Fruit fly (Drosophila melanogaster): ENCODE data around the gene LysE.

The LysE gene

dm6 chr3L:1258547-1258946 lies 45.9 kb downstream of the LysE start (continued):
- TF ChIP-seq CG17385 (GFP tag; optimal IDR thresholded peaks at IDR 0.05) (peak; percentile 15), gcm (GFP tag; optimal IDR thresholded peaks at IDR 0.05) (no peak), Awh (GFP tag; IDR thresholded peaks at IDR 0.05) (no peak), CG30403 (GFP tag; optimal IDR thresholded peaks at IDR 0.05) (peak; percentile 18), Trl (optimal IDR thresholded peaks at IDR 0.05) (no peak), Trl (GFP tag; optimal IDR thresholded peaks at IDR 0.05) (no peak), CG8924 (tag; optimal IDR thresholded peaks at IDR 0.05) (peak; percentile 27), Deaf1 (tag; optimal IDR thresholded peaks at IDR 0.05) (no peak), pho (GFP tag; optimal IDR thresholded peaks at IDR 0.05) (no peak), CG14441 (GFP tag; IDR thresholded peaks at IDR 0.05) (peak; percentile 41; the same call in 1 of the 2 replicates), Side (GFP tag; optimal IDR thresholded peaks at IDR 0.05) (no peak), HmgD (GFP tag; optimal IDR thresholded peaks at IDR 0.05) (no peak), B-H2 (GFP tag; optimal IDR thresholded peaks at IDR 0.05) (no peak), CG15073 (GFP tag; optimal IDR thresholded peaks at IDR 0.05) (no peak), CG3838 (GFP tag; optimal IDR thresholded peaks at IDR 0.05) (no peak), tap (tag; optimal IDR thresholded peaks at IDR 0.05) (no peak), MBD-R2 (GFP tag; IDR thresholded peaks at IDR 0.05) (no peak), CG9437 (GFP tag; optimal IDR thresholded peaks at IDR 0.05) (no peak), CG11723 (GFP tag; optimal IDR thresholded peaks at IDR 0.05) (no peak), gem (tag; optimal IDR thresholded peaks at IDR 0.05) (no peak), CG13424 (tag; optimal IDR thresholded peaks at IDR 0.05) (peak; percentile 27), so (GFP tag; IDR thresholded peaks at IDR 0.05) (no peak), gsb-n (tag; optimal IDR thresholded peaks at IDR 0.05) (no peak), ind (GFP tag; optimal IDR thresholded peaks at IDR 0.05) (no peak), CG30020 (tag; optimal IDR thresholded peaks at IDR 0.05) (no peak), CoRest (tag; optimal IDR thresholded peaks at IDR 0.05) (peak; percentile 40), da (GFP tag; optimal IDR thresholded peaks at IDR 0.05) (no peak), pzg (GFP tag; optimal IDR thresholded peaks at IDR 0.05) (no peak), CG10209 (GFP tag; optimal IDR thresholded peaks at IDR 0.05) (no peak), toy (GFP tag; IDR thresholded peaks at IDR 0.05) (no peak), CG11093 (GFP tag; IDR thresholded peaks at IDR 0.05) (no peak), shn (GFP tag; optimal IDR thresholded peaks at IDR 0.05) (no peak), CG5953 (GFP tag; IDR thresholded peaks at IDR 0.05) (no peak), psq (GFP tag; optimal IDR thresholded peaks at IDR 0.05) (no peak), crol (GFP tag; IDR thresholded peaks at IDR 0.05) (no peak), CG7372 (GFP tag; IDR thresholded peaks at IDR 0.05) (no peak), Pdp1 (GFP tag; optimal IDR thresholded peaks at IDR 0.05) (no peak), CG10462 (GFP tag; optimal IDR thresholded peaks at IDR 0.05) (no peak), CG7745 (tag; optimal IDR thresholded peaks at IDR 0.05) (no peak), CG10274 (GFP tag; optimal IDR thresholded peaks at IDR 0.05) (no peak), fd64A (GFP tag; optimal IDR thresholded peaks at IDR 0.05) (no peak), nmo (GFP tag; optimal IDR thresholded peaks at IDR 0.05) (no peak), ac (GFP tag; optimal IDR thresholded peaks at IDR 0.05) (no peak), CG9797 (GFP tag; optimal IDR thresholded peaks at IDR 0.05) (no peak), dimm (GFP tag; IDR thresholded peaks at IDR 0.05) (no peak), CG33213 (GFP tag; optimal IDR thresholded peaks at IDR 0.05) (no peak), sqz (GFP tag; optimal IDR thresholded peaks at IDR 0.05) (no peak), Gsc (GFP tag; IDR thresholded peaks at IDR 0.05) (no peak), CG18262 (tag; optimal IDR thresholded peaks at IDR 0.05) (no peak), Xrp1 (GFP tag; IDR thresholded peaks at IDR 0.05) (no peak), dysf (GFP tag; IDR thresholded peaks at IDR 0.05) (peak; percentile 62; the same call in 2 of the 3 replicates), CG8478 (optimal IDR thresholded peaks at IDR 0.05) (no peak), CG10654 (GFP tag; optimal IDR thresholded peaks at IDR 0.05) (no peak), wek (GFP tag; optimal IDR thresholded peaks at IDR 0.05) (no peak)
